Fruit fly (Drosophila melanogaster) whole organism, embryonic: ENCODE measurements around the gene CG42538.

Experiments used
- B-H2 ChIP-seq: fragments of 200-800 bp; sonication (Bioruptor generic); optimal IDR thresholded peaks from 2 replicates; lab custom pipeline; 2018; ENCODE audit warnings: missing biosample characterization, mild to moderate bottlenecking, missing genetic modification characterization
- BEAF-32 ChIP-seq: fragments of 200-800 bp; sonication (Bioruptor generic); optimal IDR thresholded peaks from 3 replicates; lab custom pipeline; 2017; ENCODE audit warnings: missing biosample characterization, missing genetic modification characterization, mild to moderate bottlenecking, moderate library complexity, missing genetic modification reagents
- C15 ChIP-seq: fragments of 200-800 bp; sonication (Bioruptor generic); IDR thresholded peaks from 3 replicates; pipeline ENCODE4 v1.3.6; 2022; ENCODE audit warnings: missing biosample characterization, missing genetic modification characterization
- CG10267 ChIP-seq: fragments of 200-800 bp; sonication (Bioruptor generic); optimal IDR thresholded peaks from 2 replicates; lab custom pipeline; 2018; ENCODE audit warnings: missing biosample characterization, mild to moderate bottlenecking, missing genetic modification characterization, moderate library complexity
- CG11695 ChIP-seq: fragments of 200-800 bp; sonication (Bioruptor generic); IDR thresholded peaks from 3 replicates; pipeline ENCODE4 v1.3.6; 2022; ENCODE audit warnings: missing biosample characterization, missing genetic modification characterization
- CG11723 ChIP-seq: fragments of 200-800 bp; sonication (Bioruptor generic); optimal IDR thresholded peaks from 2 replicates; lab custom pipeline; 2017; ENCODE audit warnings: missing biosample characterization, mild to moderate bottlenecking, missing genetic modification characterization
- CG12236 ChIP-seq: fragments of 200-800 bp; sonication (Bioruptor generic); optimal IDR thresholded peaks from 2 replicates; lab custom pipeline; 2016; ENCODE audit warnings: missing biosample characterization, missing genetic modification characterization
- CG13894 ChIP-seq: fragments of 200-800 bp; sonication (Bioruptor generic); optimal IDR thresholded peaks from 3 replicates; lab custom pipeline; 2018; ENCODE audit warnings: missing biosample characterization, mild to moderate bottlenecking, missing genetic modification characterization, moderate library complexity
- CG15696 ChIP-seq: fragments of 200-800 bp; sonication (Bioruptor generic); optimal IDR thresholded peaks from 2 replicates; lab custom pipeline; 2019; ENCODE audit warnings: missing biosample characterization, mild to moderate bottlenecking, missing genetic modification characterization, moderate library complexity
- CG16863 ChIP-seq: fragments of 200-800 bp; sonication (Bioruptor generic); optimal IDR thresholded peaks from 3 replicates; lab custom pipeline; 2016; ENCODE audit warnings: missing biosample characterization, missing genetic modification characterization
- CG17568 ChIP-seq: fragments of 200-800 bp; sonication (Bioruptor generic); optimal IDR thresholded peaks from 2 replicates; lab custom pipeline; 2018; ENCODE audit warnings: missing biosample characterization, mild to moderate bottlenecking, missing genetic modification characterization, moderate library complexity
- CG2116 ChIP-seq: fragments of 200-800 bp; sonication (Bioruptor generic); optimal IDR thresholded peaks from 3 replicates; lab custom pipeline; 2018; ENCODE audit warnings: missing biosample characterization, mild to moderate bottlenecking, missing genetic modification characterization
- CG2202 ChIP-seq: fragments of 200-800 bp; sonication (Bioruptor generic); optimal IDR thresholded peaks from 2 replicates; lab custom pipeline; 2018; ENCODE audit warnings: missing biosample characterization, mild to moderate bottlenecking, missing genetic modification characterization
- CG2875 ChIP-seq: fragments of 200-800 bp; sonication (Bioruptor generic); optimal IDR thresholded peaks from 2 replicates; lab custom pipeline; 2017; ENCODE audit warnings: missing biosample characterization, mild to moderate bottlenecking, missing genetic modification characterization, missing genetic modification reagents
- CG3281 ChIP-seq: fragments of 200-800 bp; sonication (Bioruptor generic); optimal IDR thresholded peaks from 3 replicates; lab custom pipeline; 2017; ENCODE audit warnings: missing biosample characterization, mild to moderate bottlenecking, missing genetic modification characterization
- CG42726 ChIP-seq: fragments of 200-800 bp; sonication (Bioruptor generic); IDR thresholded peaks from 2 replicates; pipeline ENCODE4 v1.3.6; 2022; ENCODE audit warnings: missing biosample characterization, missing genetic modification characterization; ENCODE audit not compliant: partially characterized antibody
- CG5953 ChIP-seq: fragments of 200-800 bp; sonication (Bioruptor generic); IDR thresholded peaks from 2 replicates; pipeline ENCODE4 v1.3.6; 2022; ENCODE audit warnings: missing biosample characterization, missing genetic modification characterization
- CG6683 ChIP-seq: fragments of 200-800 bp; sonication (Bioruptor generic); optimal IDR thresholded peaks from 2 replicates; lab custom pipeline; 2017; ENCODE audit warnings: missing biosample characterization, mild to moderate bottlenecking, missing genetic modification characterization, missing genetic modification reagents
- CG6689 ChIP-seq: fragments of 200-800 bp; sonication (Bioruptor generic); IDR thresholded peaks from 2 replicates; pipeline ENCODE4 v1.3.6; 2022; ENCODE audit warnings: missing biosample characterization, missing genetic modification characterization
- CG7372 ChIP-seq: fragments of 200-800 bp; sonication (Bioruptor generic); IDR thresholded peaks from 2 replicates; pipeline ENCODE4 v1.3.6; 2022; ENCODE audit warnings: missing biosample characterization, missing genetic modification characterization
- CG7556 ChIP-seq: fragments of 200-800 bp; sonication (Bioruptor generic); optimal IDR thresholded peaks from 2 replicates; lab custom pipeline; 2017; ENCODE audit warnings: missing biosample characterization, mild to moderate bottlenecking, missing genetic modification characterization
- CG7745 ChIP-seq: fragments of 200-800 bp; sonication (Bioruptor generic); optimal IDR thresholded peaks from 2 replicates; lab custom pipeline; 2018; ENCODE audit warnings: missing biosample characterization, mild to moderate bottlenecking, missing genetic modification characterization, moderate library complexity
- Camta ChIP-seq: fragments of 200-800 bp; sonication (Bioruptor generic); optimal IDR thresholded peaks from 2 replicates; lab custom pipeline; 2016; ENCODE audit warnings: missing biosample characterization, missing genetic modification characterization
- Fer1 ChIP-seq: fragments of 200-800 bp; sonication (Bioruptor generic); optimal IDR thresholded peaks from 2 replicates; lab custom pipeline; 2017; ENCODE audit warnings: missing biosample characterization, mild to moderate bottlenecking, missing genetic modification characterization
- Fer2 ChIP-seq: fragments of 200-800 bp; sonication (Bioruptor generic); optimal IDR thresholded peaks from 2 replicates; lab custom pipeline; 2018; ENCODE audit warnings: missing biosample characterization, mild to moderate bottlenecking, missing genetic modification characterization, moderate library complexity
- Hey ChIP-seq: fragments of 200-800 bp; sonication (Bioruptor generic); optimal IDR thresholded peaks from 3 replicates; lab custom pipeline; 2018; ENCODE audit warnings: missing biosample characterization, mild to moderate bottlenecking, missing genetic modification characterization
- Max ChIP-seq: fragments of 200-800 bp; sonication (Bioruptor generic); optimal IDR thresholded peaks from 2 replicates; lab custom pipeline; 2016; ENCODE audit warnings: missing biosample characterization, mild to moderate bottlenecking, missing genetic modification characterization
- Mes4 ChIP-seq: fragments of 200-800 bp; sonication (Bioruptor generic); optimal IDR thresholded peaks from 2 replicates; lab custom pipeline; 2016; ENCODE audit warnings: missing biosample characterization, missing genetic modification characterization
- NC2α ChIP-seq: fragments of 200-800 bp; sonication (Bioruptor generic); optimal IDR thresholded peaks from 2 replicates; lab custom pipeline; 2016; ENCODE audit warnings: missing biosample characterization, missing genetic modification characterization
- PHDP ChIP-seq: fragments of 200-800 bp; sonication (Bioruptor generic); optimal IDR thresholded peaks from 3 replicates; lab custom pipeline; 2018; ENCODE audit warnings: missing biosample characterization, mild to moderate bottlenecking, missing genetic modification characterization, moderate library complexity
- Rx ChIP-seq: fragments of 200-800 bp; sonication (Bioruptor generic); IDR thresholded peaks from 2 replicates; pipeline ENCODE4 v1.3.6; 2022; ENCODE audit warnings: missing biosample characterization, missing genetic modification characterization
- Sox102F ChIP-seq: fragments of 200-800 bp; sonication (Bioruptor generic); optimal IDR thresholded peaks from 2 replicates; lab custom pipeline; 2018; ENCODE audit warnings: missing biosample characterization, mild to moderate bottlenecking, missing genetic modification characterization, moderate library complexity
- Ssrp ChIP-seq: fragments of 200-800 bp; sonication (Bioruptor generic); optimal IDR thresholded peaks from 2 replicates; lab custom pipeline; 2018; ENCODE audit warnings: missing biosample characterization, mild to moderate bottlenecking, missing genetic modification characterization, moderate library complexity
- Taf1 ChIP-seq: fragments of 200-800 bp; sonication (Bioruptor generic); IDR thresholded peaks from 2 replicates; pipeline ENCODE4 v1.3.6; 2022; ENCODE audit warnings: missing biosample characterization, missing genetic modification characterization
- ap ChIP-seq: fragments of 200-800 bp; sonication (Bioruptor generic); IDR thresholded peaks from 2 replicates; pipeline ENCODE4 v1.3.6; 2022; ENCODE audit warnings: missing biosample characterization, missing genetic modification characterization
- cato ChIP-seq: fragments of 200-800 bp; sonication (Bioruptor generic); optimal IDR thresholded peaks from 2 replicates; lab custom pipeline; 2016; ENCODE audit warnings: missing biosample characterization, missing genetic modification characterization, borderline replicate concordance
- chn ChIP-seq: fragments of 200-800 bp; sonication (Bioruptor generic); optimal IDR thresholded peaks from 2 replicates; lab custom pipeline; 2016; ENCODE audit warnings: missing biosample characterization, missing genetic modification characterization
- disco-r ChIP-seq: fragments of 200-800 bp; sonication (Bioruptor generic); optimal IDR thresholded peaks from 2 replicates; lab custom pipeline; 2016; ENCODE audit warnings: missing biosample characterization, missing genetic modification characterization
- en ChIP-seq: fragments of 200-800 bp; sonication (Bioruptor generic); optimal IDR thresholded peaks from 2 replicates; lab custom pipeline; 2016; ENCODE audit warnings: missing biosample characterization, missing genetic modification characterization
- grn ChIP-seq: fragments of 200-800 bp; sonication (Bioruptor generic); optimal IDR thresholded peaks from 3 replicates; lab custom pipeline; 2017; ENCODE audit warnings: missing biosample characterization, missing genetic modification characterization
- gt ChIP-seq: fragments of 200-800 bp; sonication (Bioruptor generic); IDR thresholded peaks from 2 replicates; pipeline ENCODE4 v1.3.6; 2022; ENCODE audit warnings: missing biosample characterization, missing genetic modification characterization
- oc ChIP-seq: fragments of 200-800 bp; sonication (Bioruptor generic); optimal IDR thresholded peaks from 2 replicates; lab custom pipeline; 2018; ENCODE audit warnings: missing biosample characterization, mild to moderate bottlenecking, missing genetic modification characterization, moderate library complexity
- rib ChIP-seq: fragments of 200-800 bp; sonication (Bioruptor generic); IDR thresholded peaks from 2 replicates; pipeline ENCODE4 v1.3.6; 2022; ENCODE audit warnings: missing biosample characterization, missing genetic modification characterization
- row ChIP-seq: fragments of 200-800 bp; sonication (Bioruptor generic); IDR thresholded peaks from 3 replicates; pipeline ENCODE4 v1.3.6; 2022; ENCODE audit warnings: missing biosample characterization, missing genetic modification characterization
- sc ChIP-seq, 3 experiments: fragments of >200 bp in 2 of 3; fragments of 200-800 bp in 1 of 3; sonication (Bioruptor generic) in 1 of 3; optimal IDR thresholded peaks; 2 replicates in 2 of 3; 3 replicates in 1 of 3; lab custom pipeline; 2017; ENCODE audit warnings: mild to moderate bottlenecking in 1 of 3, missing biosample characterization in 1 of 3, missing genetic modification characterization in 1 of 3, missing genetic modification reagents in 1 of 3
- sd ChIP-seq: fragments of 200-800 bp; sonication (Bioruptor generic); optimal IDR thresholded peaks from 3 replicates; lab custom pipeline; 2018; ENCODE audit warnings: missing biosample characterization, mild to moderate bottlenecking, missing genetic modification characterization, moderate library complexity
- sisA ChIP-seq: fragments of 200-800 bp; sonication (Bioruptor generic); IDR thresholded peaks from 2 replicates; pipeline ENCODE4 v1.3.6; 2022; ENCODE audit warnings: missing biosample characterization, missing genetic modification characterization
- tgo ChIP-seq: fragments of 200-800 bp; sonication (Bioruptor generic); IDR thresholded peaks from 3 replicates; pipeline ENCODE4 v1.3.6; 2022; ENCODE audit warnings: missing biosample characterization, missing genetic modification characterization
- tio ChIP-seq: fragments of 200-800 bp; sonication (Bioruptor generic); optimal IDR thresholded peaks from 2 replicates; lab custom pipeline; 2017; ENCODE audit warnings: missing biosample characterization, missing genetic modification characterization, inconsistent platforms
- twi ChIP-seq: fragments of 200-800 bp; optimal IDR thresholded peaks from 2 replicates; lab custom pipeline; 2019; ENCODE audit warnings: missing biosample characterization, mild to moderate bottlenecking, missing genetic modification characterization, moderate library complexity
- wdn ChIP-seq: fragments of 200-800 bp; sonication (Bioruptor generic); IDR thresholded peaks from 2 replicates; pipeline ENCODE4 v1.3.6; 2022; ENCODE audit warnings: missing biosample characterization, missing genetic modification characterization

Gene CG42538

dm6 chr3L:16054095-16054494, 19.8 kb downstream of the CG42538 start (continued):
- TF ChIP-seq Fer2 (tag; lab: Kevin White, UChicago) (no peak), CG15696 (tag; lab: Kevin White, UChicago) (no peak), Hey (no peak), tio (GFP tag; lab: Kevin White, UChicago) (peak; percentile 14), Mes4 (GFP tag; lab: Kevin White, UChicago) (no peak), CG11695 (peak; percentile 64), CG42726 (no peak), en (GFP tag; lab: Kevin White, UChicago) (no peak), sd (tag; lab: Kevin White, UChicago) (no peak), sisA (GFP tag; lab: Robert Waterston, UW) (no peak; the same call in 1 of the 2 replicates), BEAF-32 (GFP tag; lab: Kevin White, UChicago) (no peak), PHDP (peak; percentile 49), CG6689 (peak; percentile 71), disco-r (GFP tag; lab: Kevin White, UChicago) (no peak), Sox102F (GFP tag; lab: Kevin White, UChicago) (peak; percentile 72), Rx (GFP tag; lab: Robert Waterston, UW) (no peak), Max (GFP tag; lab: Kevin White, UChicago) (no peak), CG5953 (GFP tag; lab: Robert Waterston, UW) (no peak), CG16863 (GFP tag; lab: Kevin White, UChicago) (no peak), CG11723 (no peak), Ssrp (tag; lab: Kevin White, UChicago) (peak; percentile 62), Taf1 (no peak), ap (GFP tag; lab: Robert Waterston, UW) (peak; percentile 35; the same call in 1 of the 2 replicates), CG2875 (no peak), CG17568 (no peak), twi (tag; lab: Kevin White, UChicago) (no peak), gt (GFP tag; lab: Robert Waterston, UW) (no peak), CG2202 (no peak), rib (GFP tag; lab: Robert Waterston, UW) (no peak), CG6683 (GFP tag; lab: Kevin White, UChicago) (no peak), CG2116 (GFP tag; lab: Kevin White, UChicago) (no peak), B-H2 (GFP tag; lab: Kevin White, UChicago) (no peak), CG7745 (tag; lab: Kevin White, UChicago) (no peak), chn (GFP tag; lab: Kevin White, UChicago) (no peak), sc (optimal IDR thresholded peaks at IDR 0.05; lab: Kevin White, UChicago) (no peak), sc (GFP tag; optimal IDR thresholded peaks at IDR 0.05; lab: Kevin White, UChicago) (peak; percentile 13), C15 (GFP tag; lab: Robert Waterston, UW) (no peak), CG13894 (no peak), CG10267 (peak; percentile 38), Fer1 (GFP tag; lab: Kevin White, UChicago) (peak; percentile 37), CG7372 (GFP tag; lab: Robert Waterston, UW) (no peak), wdn (GFP tag; lab: Robert Waterston, UW) (no peak), grn (GFP tag; lab: Kevin White, UChicago) (no peak), CG3281 (GFP tag; lab: Kevin White, UChicago) (peak; percentile 49), oc (tag; lab: Kevin White, UChicago) (no peak), cato (GFP tag; lab: Kevin White, UChicago) (no peak), row (GFP tag; lab: Robert Waterston, UW) (peak; percentile 40; the same call in 2 of the 3 replicates), NC2α (GFP tag; lab: Kevin White, UChicago) (no peak), Camta (no peak), CG12236 (GFP tag; lab: Kevin White, UChicago) (no peak), tgo (GFP tag; lab: Robert Waterston, UW) (peak; percentile 32; the same call in 1 of the 3 replicates), CG7556 (GFP tag; lab: Kevin White, UChicago) (peak; percentile 67)
